Fruit fly (Drosophila melanogaster) whole organism, embryonic: ENCODE measurements around the gene CG15803.
A peak's percentile ranks its signal among the peaks of the same experiment; 100 is the strongest.

ENCODE experiments used
- ATbp ChIP-seq: fragments of 200-800 bp; sonication (Bioruptor generic); optimal IDR thresholded peaks from 2 replicates; lab custom pipeline; 2017; ENCODE audit warnings: missing biosample characterization, mild to moderate bottlenecking, missing genetic modification characterization, missing genetic modification reagents
- Abd-B ChIP-seq: fragments of 200-800 bp; sonication (Bioruptor generic); optimal IDR thresholded peaks from 2 replicates; lab custom pipeline; 2018; ENCODE audit warnings: missing biosample characterization, mild to moderate bottlenecking, missing genetic modification characterization, moderate library complexity
- Asciz ChIP-seq: fragments of 200-800 bp; sonication (Bioruptor generic); optimal IDR thresholded peaks from 2 replicates; lab custom pipeline; 2017; ENCODE audit warnings: missing biosample characterization, mild to moderate bottlenecking, missing genetic modification characterization, missing genetic modification reagents
- Blimp-1 ChIP-seq: fragments of 200-800 bp; sonication (Bioruptor generic); optimal IDR thresholded peaks from 3 replicates; lab custom pipeline; 2018; ENCODE audit warnings: missing biosample characterization, missing genetic modification characterization, mild to moderate bottlenecking, moderate library complexity, missing genetic modification reagents
- CG10267 ChIP-seq: fragments of 200-800 bp; sonication (Bioruptor generic); optimal IDR thresholded peaks from 2 replicates; lab custom pipeline; 2018; ENCODE audit warnings: missing biosample characterization, mild to moderate bottlenecking, missing genetic modification characterization, moderate library complexity
- CG10979 ChIP-seq: fragments of 200-800 bp; sonication (Bioruptor generic); optimal IDR thresholded peaks from 2 replicates; lab custom pipeline; 2018; ENCODE audit warnings: missing biosample characterization, mild to moderate bottlenecking, missing genetic modification characterization, moderate library complexity
- CG11085 ChIP-seq: fragments of 200-800 bp; sonication (Bioruptor generic); IDR thresholded peaks from 2 replicates; pipeline ENCODE4 v1.3.6; 2022; ENCODE audit warnings: missing biosample characterization, missing genetic modification characterization
- CG11504 ChIP-seq: fragments of 200-800 bp; sonication (Bioruptor generic); optimal IDR thresholded peaks from 3 replicates; lab custom pipeline; 2019; ENCODE audit warnings: missing biosample characterization, mild to moderate bottlenecking, missing genetic modification characterization, moderate library complexity
- CG16863 ChIP-seq: fragments of 200-800 bp; sonication (Bioruptor generic); optimal IDR thresholded peaks from 3 replicates; lab custom pipeline; 2016; ENCODE audit warnings: missing biosample characterization, missing genetic modification characterization
- CG17568 ChIP-seq: fragments of 200-800 bp; sonication (Bioruptor generic); optimal IDR thresholded peaks from 2 replicates; lab custom pipeline; 2018; ENCODE audit warnings: missing biosample characterization, mild to moderate bottlenecking, missing genetic modification characterization, moderate library complexity
- CG2678 ChIP-seq: fragments of 200-800 bp; sonication (Bioruptor generic); optimal IDR thresholded peaks from 3 replicates; lab custom pipeline; 2019; ENCODE audit warnings: missing biosample characterization, mild to moderate bottlenecking, missing genetic modification characterization, moderate library complexity
- CG34376 ChIP-seq: fragments of 200-800 bp; sonication (Bioruptor generic); optimal IDR thresholded peaks from 2 replicates; lab custom pipeline; 2018; ENCODE audit warnings: missing biosample characterization, mild to moderate bottlenecking, missing genetic modification characterization
- CG5245 ChIP-seq: fragments of 200-800 bp; sonication (Bioruptor generic); optimal IDR thresholded peaks from 3 replicates; lab custom pipeline; 2016; ENCODE audit warnings: missing biosample characterization, missing genetic modification characterization
- CG5953 ChIP-seq: fragments of 200-800 bp; sonication (Bioruptor generic); IDR thresholded peaks from 2 replicates; pipeline ENCODE4 v1.3.6; 2022; ENCODE audit warnings: missing biosample characterization, missing genetic modification characterization
- CG7556 ChIP-seq: fragments of 200-800 bp; sonication (Bioruptor generic); optimal IDR thresholded peaks from 2 replicates; lab custom pipeline; 2017; ENCODE audit warnings: missing biosample characterization, mild to moderate bottlenecking, missing genetic modification characterization
- CG8924 ChIP-seq: fragments of 200-800 bp; optimal IDR thresholded peaks from 3 replicates; lab custom pipeline; 2019; ENCODE audit warnings: missing biosample characterization, mild to moderate bottlenecking, missing genetic modification characterization, moderate library complexity
- Dip3 ChIP-seq: fragments of 200-800 bp; sonication (Bioruptor generic); optimal IDR thresholded peaks from 3 replicates; lab custom pipeline; 2016; ENCODE audit warnings: missing biosample characterization, missing genetic modification characterization
- ERR ChIP-seq: fragments of 200-800 bp; sonication (Bioruptor generic); optimal IDR thresholded peaks from 2 replicates; lab custom pipeline; 2016; ENCODE audit warnings: missing biosample characterization, missing genetic modification characterization
- Med ChIP-seq: fragments of 200-800 bp; sonication (Bioruptor generic); peaks from one replicate; lab custom pipeline; 2016; ENCODE audit warnings: missing biosample characterization, missing genetic modification characterization, mild to moderate bottlenecking, inconsistent platforms, moderate library complexity
- Neu2 ChIP-seq: fragments of 200-800 bp; sonication (Bioruptor generic); optimal IDR thresholded peaks from 3 replicates; lab custom pipeline; 2016; ENCODE audit warnings: missing biosample characterization, missing genetic modification characterization, borderline replicate concordance
- Nf-YB ChIP-seq: fragments of 200-800 bp; sonication (Bioruptor generic); optimal IDR thresholded peaks from 3 replicates; lab custom pipeline; 2019; ENCODE audit warnings: missing biosample characterization, mild to moderate bottlenecking, missing genetic modification characterization, moderate library complexity
- PHDP ChIP-seq: fragments of 200-800 bp; sonication (Bioruptor generic); optimal IDR thresholded peaks from 3 replicates; lab custom pipeline; 2018; ENCODE audit warnings: missing biosample characterization, mild to moderate bottlenecking, missing genetic modification characterization, moderate library complexity
- Rfx ChIP-seq: fragments of 200-800 bp; sonication (Bioruptor generic); IDR thresholded peaks from 2 replicates; pipeline ENCODE4 v1.3.6; 2022; ENCODE audit warnings: missing biosample characterization, missing genetic modification characterization
- Tbp ChIP-seq: fragments of >200 bp; optimal IDR thresholded peaks from 2 replicates; lab custom pipeline; 2018; ENCODE audit warnings: missing biosample characterization, missing genetic modification characterization
- Trl ChIP-seq, 3 experiments: fragments of >200 bp in 2 of 3; fragments of 200-800 bp in 1 of 3; sonication (Bioruptor generic) in 1 of 3; optimal IDR thresholded peaks; 2 replicates in 1 of 3; 3 replicates in 2 of 3; lab custom pipeline; 2016 to 2017; ENCODE audit warnings: missing biosample characterization in 1 of 3, missing genetic modification characterization in 1 of 3
- bowl ChIP-seq: fragments of 200-800 bp; sonication (Bioruptor generic); IDR thresholded peaks from 2 replicates; pipeline ENCODE4 v1.3.6; 2022; ENCODE audit warnings: missing biosample characterization, missing genetic modification characterization
- cato ChIP-seq: fragments of 200-800 bp; sonication (Bioruptor generic); optimal IDR thresholded peaks from 2 replicates; lab custom pipeline; 2016; ENCODE audit warnings: missing biosample characterization, missing genetic modification characterization, borderline replicate concordance
- cg ChIP-seq: fragments of 200-800 bp; sonication (Bioruptor generic); optimal IDR thresholded peaks from 3 replicates; lab custom pipeline; 2019; ENCODE audit warnings: missing biosample characterization, mild to moderate bottlenecking, missing genetic modification characterization, moderate library complexity
- croc ChIP-seq: fragments of 200-800 bp; sonication (Bioruptor generic); conservative IDR thresholded peaks from 3 replicates; pipeline ENCODE4 v1.3.6; 2022; ENCODE audit warnings: missing biosample characterization, missing genetic modification characterization
- dimm ChIP-seq: fragments of 200-800 bp; sonication (Bioruptor generic); IDR thresholded peaks from 2 replicates; pipeline ENCODE4 v1.3.6; 2022; ENCODE audit warnings: missing biosample characterization, missing genetic modification characterization
- ems ChIP-seq: fragments of 200-800 bp; sonication (Bioruptor generic); optimal IDR thresholded peaks from 3 replicates; lab custom pipeline; 2016; ENCODE audit warnings: missing biosample characterization, missing genetic modification characterization
- fd64A ChIP-seq: fragments of 200-800 bp; sonication (Bioruptor generic); optimal IDR thresholded peaks from 3 replicates; lab custom pipeline; 2018; ENCODE audit warnings: missing biosample characterization, mild to moderate bottlenecking, missing genetic modification characterization
- lab ChIP-seq: fragments of 200-800 bp; sonication (Bioruptor generic); optimal IDR thresholded peaks from 3 replicates; lab custom pipeline; 2017; ENCODE audit warnings: missing biosample characterization, missing genetic modification characterization, mild to moderate bottlenecking, moderate library complexity, missing genetic modification reagents
- pho ChIP-seq: fragments of 200-800 bp; sonication (Bioruptor generic); optimal IDR thresholded peaks from 2 replicates; lab custom pipeline; 2016; ENCODE audit warnings: missing biosample characterization, missing genetic modification characterization
- sd ChIP-seq: fragments of 200-800 bp; sonication (Bioruptor generic); optimal IDR thresholded peaks from 3 replicates; lab custom pipeline; 2018; ENCODE audit warnings: missing biosample characterization, mild to moderate bottlenecking, missing genetic modification characterization, moderate library complexity
- sens ChIP-seq: fragments of 200-800 bp; sonication (Bioruptor generic); peaks from one replicate; lab custom pipeline; 2016; ENCODE audit warnings: missing biosample characterization, missing genetic modification characterization
- slou ChIP-seq: fragments of 200-800 bp; sonication (Bioruptor generic); optimal IDR thresholded peaks from 3 replicates; lab custom pipeline; 2016; ENCODE audit warnings: missing biosample characterization, missing genetic modification characterization
- sr ChIP-seq: fragments of 200-800 bp; sonication (Bioruptor generic); IDR thresholded peaks from 3 replicates; pipeline ENCODE4 v1.3.6; 2022; ENCODE audit warnings: missing biosample characterization, missing genetic modification characterization
- wor ChIP-seq: fragments of 200-800 bp; sonication (Bioruptor generic); IDR thresholded peaks from 2 replicates; pipeline ENCODE4 v1.3.6; 2022; ENCODE audit warnings: missing biosample characterization, missing genetic modification characterization
- zen ChIP-seq: fragments of 200-800 bp; sonication (Bioruptor generic); optimal IDR thresholded peaks from 3 replicates; lab custom pipeline; 2018; ENCODE audit warnings: missing biosample characterization, mild to moderate bottlenecking, missing genetic modification characterization, moderate library complexity
- zen2 ChIP-seq: fragments of 200-800 bp; sonication (Bioruptor generic); IDR thresholded peaks from 3 replicates; pipeline ENCODE4 v1.3.6; 2022; ENCODE audit warnings: missing biosample characterization, missing genetic modification characterization; ENCODE audit not compliant: partially characterized antibody
- zfh1 ChIP-seq: fragments of 200-800 bp; sonication (Bioruptor generic); IDR thresholded peaks from 3 replicates; pipeline ENCODE4 v1.3.6; 2022; ENCODE audit warnings: missing biosample characterization, missing genetic modification characterization

Gene CG15803

DNA sequence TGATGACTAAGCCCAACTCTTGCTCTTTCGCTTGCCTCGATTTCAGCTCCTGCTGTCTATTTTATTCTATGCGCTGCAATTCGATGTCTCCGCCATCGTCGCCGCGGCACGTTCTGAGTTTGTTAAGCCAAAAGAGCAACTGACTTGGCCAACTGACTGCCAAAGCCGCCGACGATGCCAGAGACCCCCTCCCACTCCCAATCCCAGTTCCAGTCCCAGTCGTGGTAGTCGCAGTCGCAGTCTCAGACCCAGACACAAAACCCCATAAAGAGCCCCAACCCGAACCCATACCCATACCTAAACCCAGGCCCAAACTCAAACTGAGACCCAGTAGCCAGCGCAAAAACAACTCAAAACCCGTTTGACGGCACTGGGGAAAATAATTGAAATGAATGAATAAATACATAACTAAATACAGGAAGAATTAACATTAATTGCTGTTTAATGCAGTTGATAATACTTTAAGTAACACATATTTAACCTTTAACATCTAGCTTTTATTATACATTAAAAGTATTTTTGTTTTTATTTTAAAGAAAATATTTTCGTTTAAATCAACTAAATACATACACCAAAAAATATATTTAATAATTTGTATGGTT is 49.7 kb downstream of the CG15803 start (continued):
- no peak for TF ChIP-seq slou (GFP tag; lab: Kevin White, UChicago)
- TF ChIP-seq CG16863 (GFP tag; lab: Kevin White, UChicago), result peak; percentile 1
- TF ChIP-seq CG10267 (tag; lab: Kevin White, UChicago), result peak; percentile 55
- no peak for TF ChIP-seq CG7556
- no peak for TF ChIP-seq Asciz
- TF ChIP-seq Rfx, result peak; percentile 30; the same call in 1 of the 2 replicates
- TF ChIP-seq Tbp (GFP tag; lab: Kevin White, UChicago), result no peak
- TF ChIP-seq, all 482 proteins: peak for 69

DNA sequence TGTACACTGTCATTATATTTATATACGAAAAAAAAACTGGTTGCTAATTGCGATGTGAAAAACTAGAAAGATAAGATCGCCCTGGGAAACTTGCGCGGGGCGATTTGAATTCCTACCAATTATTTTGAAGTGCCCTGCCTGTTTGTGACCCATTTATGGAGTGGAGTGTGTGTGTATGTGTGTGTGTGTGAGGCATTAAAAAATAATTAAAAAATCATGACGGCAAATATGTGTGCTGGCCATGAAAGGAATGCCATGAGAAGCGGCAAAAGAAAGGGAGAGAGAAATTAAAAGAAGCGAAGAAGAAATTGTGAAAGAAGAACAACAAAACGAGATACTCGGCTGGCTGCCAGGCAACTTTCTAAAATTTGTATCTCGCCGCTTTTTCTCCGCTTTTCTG is 50.6 kb downstream of the CG15803 start:
- TF ChIP-seq zen (tag; lab: Kevin White, UChicago) (peak; percentile 26), Abd-B (GFP tag; lab: Kevin White, UChicago) (no peak), Dip3 (GFP tag; lab: Kevin White, UChicago) (no peak), CG11085 (GFP tag; lab: Robert Waterston, UW) (no peak), Neu2 (GFP tag; lab: Kevin White, UChicago) (no peak), cg (GFP tag; lab: Kevin White, UChicago) (peak; percentile 22), sd (tag; lab: Kevin White, UChicago) (peak; percentile 75), Trl (optimal IDR thresholded peaks at IDR 0.05; lab: Kevin White, UChicago) (no peak), Trl (GFP tag; optimal IDR thresholded peaks at IDR 0.05; lab: Kevin White, UChicago) (no peak), CG8924 (no peak), zfh1 (GFP tag; lab: Robert Waterston, UW) (no peak), dimm (GFP tag; lab: Robert Waterston, UW) (no peak), Med (GFP tag; lab: Kevin White, UChicago) (peak; percentile 61), croc (GFP tag; lab: Robert Waterston, UW) (no peak), PHDP (tag; lab: Kevin White, UChicago) (no peak), Nf-YB (no peak), wor (GFP tag; lab: Robert Waterston, UW) (no peak), cato (GFP tag; lab: Kevin White, UChicago) (no peak), lab (GFP tag; lab: Kevin White, UChicago) (no peak), bowl (GFP tag; lab: Robert Waterston, UW) (no peak), ERR (GFP tag; lab: Kevin White, UChicago) (no peak), sens (GFP tag; lab: Kevin White, UChicago) (peak; percentile 16)

DNA sequence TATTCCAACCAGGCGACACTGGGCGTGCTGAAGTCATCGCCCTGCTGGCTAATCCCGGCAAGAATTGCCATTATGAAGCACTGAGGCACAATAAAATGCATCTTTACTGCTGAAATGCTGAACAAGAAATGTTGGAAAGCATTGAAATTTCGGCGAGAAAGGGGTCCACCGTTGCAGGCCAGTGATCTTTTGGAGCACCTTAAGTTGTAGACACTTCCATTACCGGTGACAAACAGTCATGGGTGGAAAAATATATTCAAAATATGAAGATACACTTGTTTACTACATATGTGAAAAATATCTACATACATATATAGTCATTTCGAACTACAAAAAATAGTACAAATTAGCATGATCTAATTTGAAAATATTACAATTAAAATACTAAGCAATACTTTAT is 57.8 kb downstream of the CG15803 start, which contains the start of gene CG7126:
CG7126 (minus strand) TSS at position 101 of the 400 bp plus-strand sequence.
- TF ChIP-seq wor (GFP tag; lab: Robert Waterston, UW), result no peak
- 0 out of 2 replicates have a peak, but pooled peaks have one; percentile 20 for TF ChIP-seq CG5953 (GFP tag; lab: Robert Waterston, UW)
- TF ChIP-seq CG5245 (GFP tag; lab: Kevin White, UChicago), result no peak
- TF ChIP-seq pho, result no peak
- TF ChIP-seq CG2678 (tag; lab: Kevin White, UChicago), result no peak
- TF ChIP-seq CG34376 (GFP tag; lab: Kevin White, UChicago), result no peak
- TF ChIP-seq zen2 (GFP tag; lab: Robert Waterston, UW), result no peak
- peak; percentile 13 for TF ChIP-seq CG11504
- no peak for TF ChIP-seq fd64A (GFP tag; lab: Kevin White, UChicago)
- no peak for TF ChIP-seq ATbp (GFP tag; lab: Kevin White, UChicago)
- TF ChIP-seq ems (GFP tag; lab: Kevin White, UChicago), result no peak
- peak; percentile 6 for TF ChIP-seq CG10979 (tag; lab: Kevin White, UChicago)
- no peak for TF ChIP-seq sr
- no peak for TF ChIP-seq Blimp-1
- TF ChIP-seq CG17568 (GFP tag; lab: Kevin White, UChicago), result no peak
- TF ChIP-seq Neu2 (GFP tag; lab: Kevin White, UChicago), result no peak
- TF ChIP-seq, all 482 proteins: peak for 3
